Fruit fly (Drosophila melanogaster) whole organism, embryonic: Measurements from ENCODE around the gene amrt.

Experiments used
- CG13296 ChIP-seq: fragments of 200-800 bp; sonication (Bioruptor generic); optimal IDR thresholded peaks from 3 replicates; lab custom pipeline; 2018; ENCODE audit warnings: missing biosample characterization, mild to moderate bottlenecking, missing genetic modification characterization
- CG1603 ChIP-seq: fragments of 200-800 bp; sonication (Bioruptor generic); optimal IDR thresholded peaks from 2 replicates; lab custom pipeline; 2019; ENCODE audit warnings: missing biosample characterization, mild to moderate bottlenecking, missing genetic modification characterization, moderate library complexity
- CG17568 ChIP-seq: fragments of 200-800 bp; sonication (Bioruptor generic); optimal IDR thresholded peaks from 2 replicates; lab custom pipeline; 2018; ENCODE audit warnings: missing biosample characterization, mild to moderate bottlenecking, missing genetic modification characterization, moderate library complexity
- CG32532 ChIP-seq: fragments of 200-800 bp; sonication (Bioruptor generic); IDR thresholded peaks from 2 replicates; pipeline ENCODE4 v1.3.6; 2022; ENCODE audit warnings: missing biosample characterization, missing genetic modification characterization
- CG4854 ChIP-seq: fragments of 200-800 bp; sonication (Bioruptor generic); optimal IDR thresholded peaks from 2 replicates; lab custom pipeline; 2016; ENCODE audit warnings: missing biosample characterization, missing genetic modification characterization, inconsistent platforms
- CG5180 ChIP-seq: fragments of 200-800 bp; sonication (Bioruptor generic); optimal IDR thresholded peaks from 3 replicates; lab custom pipeline; 2017; ENCODE audit warnings: missing biosample characterization, missing genetic modification characterization, mild to moderate bottlenecking, moderate library complexity, missing genetic modification reagents
- CG6683 ChIP-seq: fragments of 200-800 bp; sonication (Bioruptor generic); optimal IDR thresholded peaks from 2 replicates; lab custom pipeline; 2017; ENCODE audit warnings: missing biosample characterization, mild to moderate bottlenecking, missing genetic modification characterization, missing genetic modification reagents
- CG6791 ChIP-seq: fragments of 200-800 bp; sonication (Bioruptor generic); IDR thresholded peaks from 3 replicates; pipeline ENCODE4 v1.3.6; 2022; ENCODE audit warnings: missing biosample characterization, missing genetic modification characterization; ENCODE audit not compliant: partially characterized antibody
- CG6813 ChIP-seq: fragments of 200-800 bp; sonication (Bioruptor generic); optimal IDR thresholded peaks from 2 replicates; lab custom pipeline; 2017; ENCODE audit warnings: missing biosample characterization, missing genetic modification characterization, mild to moderate bottlenecking, moderate library complexity, missing genetic modification reagents
- CG7372 ChIP-seq: fragments of 200-800 bp; sonication (Bioruptor generic); IDR thresholded peaks from 2 replicates; pipeline ENCODE4 v1.3.6; 2022; ENCODE audit warnings: missing biosample characterization, missing genetic modification characterization
- CG7556 ChIP-seq: fragments of 200-800 bp; sonication (Bioruptor generic); optimal IDR thresholded peaks from 2 replicates; lab custom pipeline; 2017; ENCODE audit warnings: missing biosample characterization, mild to moderate bottlenecking, missing genetic modification characterization
- CG7839 ChIP-seq: fragments of 200-800 bp; sonication (Bioruptor generic); optimal IDR thresholded peaks from 3 replicates; lab custom pipeline; 2018; ENCODE audit warnings: missing biosample characterization, mild to moderate bottlenecking, missing genetic modification characterization, moderate library complexity
- CoRest ChIP-seq: fragments of 200-800 bp; sonication (Bioruptor generic); optimal IDR thresholded peaks from 3 replicates; lab custom pipeline; 2018; ENCODE audit warnings: missing biosample characterization, mild to moderate bottlenecking, missing genetic modification characterization, moderate library complexity
- Deaf1 ChIP-seq: fragments of 200-800 bp; optimal IDR thresholded peaks from 3 replicates; lab custom pipeline; 2019; ENCODE audit warnings: missing biosample characterization, mild to moderate bottlenecking, missing genetic modification characterization, moderate library complexity
- Doc2 ChIP-seq: fragments of 200-800 bp; sonication (Bioruptor generic); IDR thresholded peaks from 2 replicates; pipeline ENCODE4 v1.3.6; 2022; ENCODE audit warnings: missing biosample characterization, missing genetic modification characterization
- Elba2 ChIP-seq: fragments of 200-800 bp; sonication (Bioruptor generic); optimal IDR thresholded peaks from 3 replicates; lab custom pipeline; 2016; ENCODE audit warnings: missing biosample characterization, missing genetic modification characterization
- Ets65A ChIP-seq: fragments of 200-800 bp; sonication (Bioruptor generic); peaks from one replicate; lab custom pipeline; 2016; ENCODE audit warnings: missing biosample characterization, missing genetic modification characterization
- GATAe ChIP-seq: fragments of 200-800 bp; sonication (Bioruptor generic); conservative IDR thresholded peaks from 2 replicates; pipeline ENCODE4 v1.3.6; 2022; ENCODE audit warnings: missing biosample characterization, missing genetic modification characterization
- Gsc ChIP-seq: fragments of 200-800 bp; sonication (Bioruptor generic); IDR thresholded peaks from 2 replicates; pipeline ENCODE4 v1.3.6; 2022; ENCODE audit warnings: missing biosample characterization, missing genetic modification characterization
- Gug ChIP-seq: fragments of 200-800 bp; sonication (Bioruptor generic); IDR thresholded peaks from 4 replicates; pipeline ENCODE4 v1.3.6; 2022; ENCODE audit warnings: missing biosample characterization, missing genetic modification characterization
- H15 ChIP-seq: fragments of 200-800 bp; sonication (Bioruptor generic); IDR thresholded peaks from 3 replicates; pipeline ENCODE4 v1.3.6; 2022; ENCODE audit warnings: missing biosample characterization, missing genetic modification characterization
- Lpt ChIP-seq: fragments of >200 bp; optimal IDR thresholded peaks from 2 replicates; lab custom pipeline; 2018; ENCODE audit warnings: missing biosample characterization, missing genetic modification characterization
- MBD-R2 ChIP-seq: fragments of 200-800 bp; sonication (Bioruptor generic); IDR thresholded peaks from 2 replicates; pipeline ENCODE4 v1.3.6; 2022; ENCODE audit warnings: missing biosample characterization, missing genetic modification characterization
- Meics ChIP-seq: fragments of 200-800 bp; sonication (Bioruptor generic); optimal IDR thresholded peaks from 2 replicates; lab custom pipeline; 2017; ENCODE audit warnings: missing biosample characterization, mild to moderate bottlenecking, missing genetic modification characterization
- NC2α ChIP-seq: fragments of 200-800 bp; sonication (Bioruptor generic); optimal IDR thresholded peaks from 2 replicates; lab custom pipeline; 2016; ENCODE audit warnings: missing biosample characterization, missing genetic modification characterization
- NFAT ChIP-seq: fragments of 200-800 bp; sonication (Bioruptor generic); IDR thresholded peaks from 2 replicates; pipeline ENCODE4 v1.3.6; 2022; ENCODE audit warnings: missing biosample characterization, missing genetic modification characterization
- Scr ChIP-seq: fragments of 200-800 bp; sonication (Bioruptor generic); IDR thresholded peaks from 2 replicates; pipeline ENCODE4 v1.3.6; 2022; ENCODE audit warnings: missing biosample characterization, missing genetic modification characterization; ENCODE audit not compliant: partially characterized antibody
- Taf1 ChIP-seq: fragments of 200-800 bp; sonication (Bioruptor generic); IDR thresholded peaks from 2 replicates; pipeline ENCODE4 v1.3.6; 2022; ENCODE audit warnings: missing biosample characterization, missing genetic modification characterization
- Trl ChIP-seq, 3 experiments: fragments of >200 bp in 2 of 3; fragments of 200-800 bp in 1 of 3; sonication (Bioruptor generic) in 1 of 3; optimal IDR thresholded peaks; 2 replicates in 1 of 3; 3 replicates in 2 of 3; lab custom pipeline; 2016 to 2017; ENCODE audit warnings: missing biosample characterization in 1 of 3, missing genetic modification characterization in 1 of 3
- Vsx1 ChIP-seq: fragments of 200-800 bp; sonication (Bioruptor generic); optimal IDR thresholded peaks from 2 replicates; lab custom pipeline; 2017; ENCODE audit warnings: missing biosample characterization, mild to moderate bottlenecking, missing genetic modification characterization, missing genetic modification reagents
- al ChIP-seq: fragments of 200-800 bp; sonication (Bioruptor generic); IDR thresholded peaks from 2 replicates; pipeline ENCODE4 v1.3.6; 2022; ENCODE audit warnings: missing biosample characterization, missing genetic modification characterization
- ap ChIP-seq: fragments of 200-800 bp; sonication (Bioruptor generic); IDR thresholded peaks from 2 replicates; pipeline ENCODE4 v1.3.6; 2022; ENCODE audit warnings: missing biosample characterization, missing genetic modification characterization
- az2 ChIP-seq: fragments of 200-800 bp; sonication (Bioruptor generic); optimal IDR thresholded peaks from 3 replicates; lab custom pipeline; 2016; ENCODE audit warnings: missing biosample characterization, missing genetic modification characterization
- chif ChIP-seq, 2 experiments: fragments of 200-800 bp; sonication (Bioruptor generic); optimal IDR thresholded peaks; 3 replicates each; lab custom pipeline; 2016; ENCODE audit warnings: missing biosample characterization in 2 of 2, missing genetic modification characterization in 2 of 2
- emc ChIP-seq: fragments of 200-800 bp; sonication (Bioruptor generic); optimal IDR thresholded peaks from 2 replicates; lab custom pipeline; 2016; ENCODE audit warnings: missing biosample characterization, missing genetic modification characterization
- fd64A ChIP-seq: fragments of 200-800 bp; sonication (Bioruptor generic); optimal IDR thresholded peaks from 3 replicates; lab custom pipeline; 2018; ENCODE audit warnings: missing biosample characterization, mild to moderate bottlenecking, missing genetic modification characterization
- fd96Cb ChIP-seq: fragments of 200-800 bp; sonication (Bioruptor generic); optimal IDR thresholded peaks from 2 replicates; lab custom pipeline; 2018; ENCODE audit warnings: missing biosample characterization, mild to moderate bottlenecking, missing genetic modification characterization, moderate library complexity
- fru ChIP-seq: fragments of >200 bp; optimal IDR thresholded peaks from 2 replicates; lab custom pipeline; 2017
- grn ChIP-seq: fragments of 200-800 bp; sonication (Bioruptor generic); optimal IDR thresholded peaks from 3 replicates; lab custom pipeline; 2017; ENCODE audit warnings: missing biosample characterization, missing genetic modification characterization
- kah ChIP-seq: fragments of 200-800 bp; sonication (Bioruptor generic); optimal IDR thresholded peaks from 2 replicates; lab custom pipeline; 2018; ENCODE audit warnings: missing biosample characterization, mild to moderate bottlenecking, missing genetic modification characterization
- ken ChIP-seq: fragments of 200-800 bp; sonication (Bioruptor generic); IDR thresholded peaks from 3 replicates; pipeline ENCODE4 v1.3.6; 2022; ENCODE audit warnings: missing biosample characterization, missing genetic modification characterization
- lbe ChIP-seq: fragments of 200-800 bp; sonication (Bioruptor generic); optimal IDR thresholded peaks from 2 replicates; lab custom pipeline; 2016; ENCODE audit warnings: missing biosample characterization, mild to moderate bottlenecking, missing genetic modification characterization
- pb ChIP-seq: fragments of 200-800 bp; sonication (Bioruptor generic); optimal IDR thresholded peaks from 3 replicates; lab custom pipeline; 2016; ENCODE audit warnings: missing biosample characterization, missing genetic modification characterization
- pfk ChIP-seq: fragments of 200-800 bp; sonication (Bioruptor generic); optimal IDR thresholded peaks from 2 replicates; lab custom pipeline; 2018; ENCODE audit warnings: missing biosample characterization, mild to moderate bottlenecking, missing genetic modification characterization, moderate library complexity
- pzg ChIP-seq: fragments of 200-800 bp; sonication (Bioruptor generic); optimal IDR thresholded peaks from 3 replicates; lab custom pipeline; 2018; ENCODE audit warnings: missing biosample characterization, mild to moderate bottlenecking, missing genetic modification characterization, moderate library complexity
- rib ChIP-seq: fragments of 200-800 bp; sonication (Bioruptor generic); IDR thresholded peaks from 2 replicates; pipeline ENCODE4 v1.3.6; 2022; ENCODE audit warnings: missing biosample characterization, missing genetic modification characterization
- row ChIP-seq: fragments of 200-800 bp; sonication (Bioruptor generic); IDR thresholded peaks from 3 replicates; pipeline ENCODE4 v1.3.6; 2022; ENCODE audit warnings: missing biosample characterization, missing genetic modification characterization
- sd ChIP-seq: fragments of 200-800 bp; sonication (Bioruptor generic); optimal IDR thresholded peaks from 3 replicates; lab custom pipeline; 2018; ENCODE audit warnings: missing biosample characterization, mild to moderate bottlenecking, missing genetic modification characterization, moderate library complexity
- sens ChIP-seq: fragments of 200-800 bp; sonication (Bioruptor generic); peaks from one replicate; lab custom pipeline; 2016; ENCODE audit warnings: missing biosample characterization, missing genetic modification characterization

amrt gene

DNA sequence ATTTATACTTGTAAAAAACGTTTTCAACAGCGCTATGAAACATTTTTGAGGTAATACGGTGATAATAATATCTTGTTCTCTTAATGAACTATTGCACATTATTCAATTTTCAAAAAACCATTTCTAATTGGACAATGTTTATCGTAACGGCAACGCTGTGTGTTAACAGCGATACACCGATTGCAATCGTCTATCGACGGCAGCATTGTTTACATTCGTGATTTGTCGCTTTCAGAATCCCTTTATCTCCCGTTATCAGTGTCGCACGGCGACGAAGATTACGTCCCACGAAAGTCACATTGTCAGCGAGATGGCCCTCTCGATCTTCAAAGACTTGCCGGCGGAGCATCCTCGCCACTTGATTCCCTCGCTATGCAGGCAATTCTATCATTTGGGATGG lies 44.3 kb upstream of the amrt start, which contains the start of gene CG11134 (continued):
- no peak for TF ChIP-seq CG7556 (GFP tag; lab: Kevin White, UChicago)
- TF ChIP-seq row (GFP tag; lab: Robert Waterston, UW) = 0 out of 3 replicates have a peak, but pooled peaks have one; percentile 5
- TF ChIP-seq pzg (GFP tag; lab: Kevin White, UChicago) = peak; percentile 38
- peak; percentile 51 for TF ChIP-seq Scr (GFP tag; lab: Robert Waterston, UW)
- TF ChIP-seq NC2α = no peak
- TF ChIP-seq, all 482 proteins: peak for 32

DNA sequence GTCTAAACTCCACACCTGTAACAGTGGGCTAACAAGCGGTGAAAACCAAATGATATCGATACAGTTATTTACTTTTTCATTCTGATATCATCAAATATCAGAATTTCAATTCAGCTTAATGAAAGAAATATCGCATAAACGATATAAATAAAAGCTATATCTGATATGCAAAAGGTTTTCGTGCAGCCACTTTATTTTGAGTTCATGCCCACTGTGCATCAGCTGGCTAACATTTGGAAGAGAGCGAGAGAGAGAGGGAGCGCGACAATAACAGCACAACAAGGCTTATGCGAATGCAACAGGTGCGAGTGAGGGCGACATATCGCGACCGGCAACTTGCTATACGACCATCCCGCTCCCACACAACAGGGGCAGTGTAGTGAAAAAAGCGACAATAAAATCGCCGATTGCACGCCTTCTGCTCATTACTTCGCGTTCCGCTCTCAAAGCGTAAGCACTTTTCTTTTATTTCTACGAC lies 42.8 kb upstream of the amrt start, which contains the start of gene CG11151:
Gene CG11151 (plus strand): TSS at position 334 of the 478 bp plus-strand sequence.
- TF ChIP-seq Ets65A (GFP tag; lab: Kevin White, UChicago) (peak; percentile 99), fru (lab: Kevin White, UChicago) (no peak), H15 (peak; percentile 94), sens (GFP tag; lab: Kevin White, UChicago) (peak; percentile 99), CG5180 (peak; percentile 84), CG32532 (GFP tag; lab: Robert Waterston, UW) (peak; percentile 96), CG6791 (peak; percentile 66; the same call in 2 of the 3 replicates), Gug (GFP tag; lab: Robert Waterston, UW) (peak; percentile 90), CG7839 (peak; percentile 98), Vsx1 (GFP tag; lab: Kevin White, UChicago) (peak; percentile 93), chif (GFP tag; optimal IDR thresholded peaks at IDR 0.05; lab: Kevin White, UChicago) (peak; percentile 96 to 98), rib (GFP tag; lab: Robert Waterston, UW) (peak; percentile 90), Deaf1 (tag; lab: Kevin White, UChicago) (peak; percentile 82), kah (GFP tag; lab: Kevin White, UChicago) (peak; percentile 94), pfk (peak; percentile 63), CG6683 (GFP tag; lab: Kevin White, UChicago) (peak; percentile 92), Trl (optimal IDR thresholded peaks at IDR 0.05; lab: Kevin White, UChicago) (peak; percentile 44 to 71), Trl (GFP tag; optimal IDR thresholded peaks at IDR 0.05; lab: Kevin White, UChicago) (peak; percentile 98), al (GFP tag; lab: Robert Waterston, UW) (peak; percentile 91), CoRest (tag; lab: Kevin White, UChicago) (peak; percentile 97), Meics (GFP tag; lab: Kevin White, UChicago) (peak; percentile 97), Lpt (no peak), CG6813 (GFP tag; lab: Kevin White, UChicago) (peak; percentile 97), GATAe (GFP tag; lab: Robert Waterston, UW) (peak; percentile 76), emc (GFP tag; lab: Kevin White, UChicago) (peak; percentile 88), Elba2 (GFP tag; lab: Kevin White, UChicago) (peak; percentile 87), Doc2 (GFP tag; lab: Robert Waterston, UW) (no peak), az2 (peak; percentile 97), CG17568 (peak; percentile 95), CG1603 (peak; percentile 98), CG4854 (GFP tag; lab: Kevin White, UChicago) (peak; percentile 93), sd (tag; lab: Kevin White, UChicago) (peak; percentile 83), ap (GFP tag; lab: Robert Waterston, UW) (peak; percentile 86), Gsc (GFP tag; lab: Robert Waterston, UW) (no peak; the same call in 1 of the 2 replicates), MBD-R2 (GFP tag; lab: Robert Waterston, UW) (peak; percentile 92), pb (GFP tag; lab: Kevin White, UChicago) (peak; percentile 95), CG7372 (GFP tag; lab: Robert Waterston, UW) (peak; percentile 94), CG13296 (peak; percentile 96), fd96Cb (peak; percentile 98), ken (peak; percentile 94), fd64A (GFP tag; lab: Kevin White, UChicago) (peak; percentile 87), grn (GFP tag; lab: Kevin White, UChicago) (peak; percentile 64), lbe (peak; percentile 97), Taf1 (GFP tag; lab: Robert Waterston, UW) (peak; percentile 89), NFAT (peak; percentile 88)
